Worm (Caenorhabditis elegans) whole organism, late embryonic: ENCODE results near the gene nhr-122.

ENCODE experiments used
- ama-1 ChIP-seq: fragments of 150-350 bp; optimal IDR thresholded peaks from 2 replicates; lab custom pipeline; 2014
- pag-3 ChIP-seq: sonication (generic microtip); optimal IDR thresholded peaks from 2 replicates; lab custom pipeline; 2016; ENCODE audit warnings: missing compliant biosample characterization, missing genetic modification characterization, borderline replicate concordance
- pax-1 ChIP-seq: fragments of 150-350 bp; optimal IDR thresholded peaks from 2 replicates; lab custom pipeline; 2014; ENCODE audit warnings: missing biosample characterization, missing genetic modification characterization
- pha-4 ChIP-seq: fragments of 150-350 bp; optimal IDR thresholded peaks from 2 replicates; lab custom pipeline; 2018; ENCODE audit warnings: missing biosample characterization, missing genetic modification reagents, missing genetic modification characterization
- pqm-1 ChIP-seq: sonication (generic microtip); optimal IDR thresholded peaks from 2 replicates; lab custom pipeline; 2016; ENCODE audit warnings: missing genetic modification characterization, missing compliant biosample characterization
- tbx-2 ChIP-seq: sonication (generic microtip); optimal IDR thresholded peaks from 2 replicates; lab custom pipeline; 2016; ENCODE audit warnings: missing genetic modification characterization, missing compliant biosample characterization
- unc-55 ChIP-seq: sonication (generic microtip); optimal IDR thresholded peaks from 2 replicates; lab custom pipeline; 2017; ENCODE audit warnings: missing biosample characterization, missing genetic modification reagents, missing genetic modification characterization

DNA sequence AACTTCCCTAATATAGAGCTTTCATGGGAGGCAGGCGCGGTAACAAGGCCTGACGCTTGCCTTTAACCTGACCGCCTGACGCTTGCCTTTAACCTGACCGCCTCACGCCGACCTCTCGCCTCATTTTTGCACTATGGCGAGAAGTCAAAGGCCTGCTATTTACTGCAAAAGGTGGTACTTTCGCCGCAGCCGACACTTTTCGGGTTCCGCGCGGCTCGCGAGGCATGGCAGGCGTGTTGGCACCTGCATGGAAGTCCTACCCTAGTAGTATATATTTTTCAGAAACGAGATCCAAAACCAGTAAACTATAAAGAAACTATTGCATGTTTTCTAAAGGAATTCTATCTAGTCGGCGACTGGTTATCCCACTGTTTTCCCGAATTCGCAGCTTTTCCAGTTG is 15.0 kb downstream of the nhr-122 start:
- TF ChIP-seq ama-1 (no peak), pha-4 (tag; lab: Kevin White, UChicago) (no peak), pag-3 (tag; lab: Kevin White, UChicago) (no peak), unc-55 (GFP tag; lab: Kevin White, UChicago) (no peak), pqm-1 (tag; lab: Kevin White, UChicago) (no peak), tbx-2 (tag; lab: Kevin White, UChicago) (no peak), pax-1 (tag; lab: Kevin White, UChicago) (no peak)
